ENCODE assay signal across 4 fruit fly cellular contexts in genomic region chr3L:8689675-8690074, dm6.
TF ChIP-seq lines count a peak whose summit lies in the region.

No protein-coding gene starts in this region.

- TF ChIP-seq CTCF in whole organism, embryonic (GFP tag; optimal IDR thresholded peaks at IDR 0.05; lab: Kevin White, UChicago) = peak; percentile 6

TF ChIP-seq in whole organism, adult, 20 proteins besides CTCF, POLR2A, EP300 and RAD21:
- TF ChIP-seq CG11617 (GFP tag; optimal IDR thresholded peaks at IDR 0.05; lab: Kevin White, UChicago) = no peak
- peak; percentile 21 for TF ChIP-seq CG7101 (tag; optimal IDR thresholded peaks at IDR 0.05; lab: Kevin White, UChicago)
TF ChIP-seq in whole organism, adult: peak in this region for 1.

TF ChIP-seq in whole organism, embryonic, 481 proteins besides CTCF, POLR2A, EP300 and RAD21 (continues in another document):
- TF ChIP-seq schlank (tag; optimal IDR thresholded peaks at IDR 0.05; lab: Kevin White, UChicago) (peak; percentile 55), BtbVII (GFP tag; optimal IDR thresholded peaks at IDR 0.05; lab: Kevin White, UChicago) (peak; percentile 76), emc (GFP tag; optimal IDR thresholded peaks at IDR 0.05; lab: Kevin White, UChicago) (no peak), CG2120 (GFP tag; optimal IDR thresholded peaks at IDR 0.05; lab: Kevin White, UChicago) (peak; percentile 44), Xrp1 (GFP tag; IDR thresholded peaks at IDR 0.05; lab: Robert Waterston, UW) (0 out of 2 replicates have a peak, but pooled peaks have one; percentile 33), CG11696 (GFP tag; IDR thresholded peaks at IDR 0.05; lab: Robert Waterston, UW) (no peak), Fer2 (tag; optimal IDR thresholded peaks at IDR 0.05; lab: Kevin White, UChicago) (no peak), stc (GFP tag; IDR thresholded peaks at IDR 0.05; lab: Robert Waterston, UW) (no peak), unc-4 (GFP tag; IDR thresholded peaks at IDR 0.05; lab: Robert Waterston, UW; ENCODE audit: partially characterized antibody) (no peak), salm (tag; optimal IDR thresholded peaks at IDR 0.05; lab: Kevin White, UChicago) (no peak), eve (GFP tag; optimal IDR thresholded peaks at IDR 0.05; lab: Kevin White, UChicago) (no peak), otp (GFP tag; IDR thresholded peaks at IDR 0.05; lab: Robert Waterston, UW) (no peak), CG33213 (GFP tag; optimal IDR thresholded peaks at IDR 0.05; lab: Kevin White, UChicago) (no peak), Nf-YC (tag; optimal IDR thresholded peaks at IDR 0.05; lab: Kevin White, UChicago) (no peak), Mes4 (GFP tag; optimal IDR thresholded peaks at IDR 0.05; lab: Kevin White, UChicago) (no peak), Lim3 (GFP tag; IDR thresholded peaks at IDR 0.05; lab: Robert Waterston, UW) (no peak), wek (GFP tag; optimal IDR thresholded peaks at IDR 0.05; lab: Kevin White, UChicago) (peak; percentile 5), C15 (GFP tag; IDR thresholded peaks at IDR 0.05; lab: Robert Waterston, UW) (peak; percentile 58; the same call in 1 of the 3 replicates), lab (GFP tag; optimal IDR thresholded peaks at IDR 0.05; lab: Kevin White, UChicago) (peak; percentile 86), CG10321 (GFP tag; IDR thresholded peaks at IDR 0.05; lab: Robert Waterston, UW) (no peak), MESR4 (GFP tag; optimal IDR thresholded peaks at IDR 0.05; lab: Kevin White, UChicago) (no peak), h (optimal IDR thresholded peaks at IDR 0.05; lab: Kevin White, UChicago) (no peak), Dfd (GFP tag; optimal IDR thresholded peaks at IDR 0.05; lab: Kevin White, UChicago) (no peak), scrt (GFP tag; optimal IDR thresholded peaks at IDR 0.05; lab: Kevin White, UChicago) (peak; percentile 6), slou (GFP tag; optimal IDR thresholded peaks at IDR 0.05; lab: Kevin White, UChicago) (peak; percentile 40), sens-2 (GFP tag; IDR thresholded peaks at IDR 0.05; lab: Robert Waterston, UW) (no peak), gsb (GFP tag; IDR thresholded peaks at IDR 0.05; lab: Robert Waterston, UW) (peak; percentile 53), YL-1 (GFP tag; optimal IDR thresholded peaks at IDR 0.05; lab: Kevin White, UChicago) (no peak), Dek (tag; optimal IDR thresholded peaks at IDR 0.05; lab: Kevin White, UChicago) (peak; percentile 2), CG6175 (GFP tag; IDR thresholded peaks at IDR 0.05; lab: Robert Waterston, UW) (no peak), tll (GFP tag; optimal IDR thresholded peaks at IDR 0.05; lab: Kevin White, UChicago) (no peak)

TF ChIP-seq in whole organism, prepupa, 60 proteins besides CTCF, POLR2A, EP300 and RAD21:
- TF ChIP-seq dac (GFP tag; optimal IDR thresholded peaks at IDR 0.05; lab: Kevin White, UChicago) (no peak), Lpt (GFP tag; optimal IDR thresholded peaks at IDR 0.05; lab: Kevin White, UChicago) (no peak), Eip78C (GFP tag; lab: Kevin White, UChicago) (peak; percentile 43), svp (GFP tag; lab: Kevin White, UChicago) (peak; percentile 11), CG8319 (GFP tag; optimal IDR thresholded peaks at IDR 0.05; lab: Kevin White, UChicago) (no peak), fkh (GFP tag; optimal IDR thresholded peaks at IDR 0.05; lab: Kevin White, UChicago) (peak; percentile 96)
TF ChIP-seq in whole organism, prepupa: peak in this region for 3.

TF ChIP-seq in whole organism, wandering third instar larva, 38 proteins besides CTCF, POLR2A, EP300 and RAD21:
- no peak for TF ChIP-seq OdsH (GFP tag; optimal IDR thresholded peaks at IDR 0.05; lab: Kevin White, UChicago)
- no peak for TF ChIP-seq Rel (GFP tag; optimal IDR thresholded peaks at IDR 0.05; lab: Kevin White, UChicago)
- TF ChIP-seq Rel (tag; optimal IDR thresholded peaks at IDR 0.05; lab: Kevin White, UChicago) = peak; percentile 11
- TF ChIP-seq fru (GFP tag; optimal IDR thresholded peaks at IDR 0.05; lab: Kevin White, UChicago) = peak; percentile 2
- TF ChIP-seq Hr83 (GFP tag; optimal IDR thresholded peaks at IDR 0.05; lab: Kevin White, UChicago; ENCODE audit: poor library complexity, severe bottlenecking) = peak; percentile 13
